Fruit fly (Drosophila melanogaster): Measurements from ENCODE around the gene CG1146.

CG1146 gene

dm6 chr3L:2466411-2467015 lies 22.1 kb upstream of the CG1146 start (continued):
- TF ChIP-seq lov (optimal IDR thresholded peaks at IDR 0.05) = no peak
- TF ChIP-seq lov (GFP tag; IDR thresholded peaks at IDR 0.05) = 0 out of 3 replicates have a peak, but pooled peaks have one; percentile 60
- TF ChIP-seq CG7745 (tag; optimal IDR thresholded peaks at IDR 0.05) = peak; percentile 67
- peak in 1 of 3 experiments; percentile 96 for TF ChIP-seq Stat92E (GFP tag; optimal IDR thresholded peaks at IDR 0.05)
- peak; percentile 32 for TF ChIP-seq Antp (GFP tag; optimal IDR thresholded peaks at IDR 0.05)
- TF ChIP-seq nau (GFP tag; optimal IDR thresholded peaks at IDR 0.05) = peak; percentile 50
- TF ChIP-seq dati (GFP tag; IDR thresholded peaks at IDR 0.05) = 0 out of 2 replicates have a peak, but pooled peaks have one; percentile 12
- peak; percentile 56 for TF ChIP-seq nmo (GFP tag; optimal IDR thresholded peaks at IDR 0.05)
- peak; percentile 40 for TF ChIP-seq gcm2 (GFP tag; optimal IDR thresholded peaks at IDR 0.05)
- TF ChIP-seq ewg (GFP tag; optimal IDR thresholded peaks at IDR 0.05) = peak; percentile 8
- TF ChIP-seq CG11723 (GFP tag; optimal IDR thresholded peaks at IDR 0.05) = peak; percentile 36
- peak; percentile 40 for TF ChIP-seq CoRest (tag; optimal IDR thresholded peaks at IDR 0.05)
- peak; percentile 48 for TF ChIP-seq shn (GFP tag; optimal IDR thresholded peaks at IDR 0.05)
- peak; percentile 51 for TF ChIP-seq nerfin-1 (tag; optimal IDR thresholded peaks at IDR 0.05)
- TF ChIP-seq gt (GFP tag; IDR thresholded peaks at IDR 0.05) = no peak
- TF ChIP-seq chif (GFP tag; optimal IDR thresholded peaks at IDR 0.05) = peak in 1 of 2 experiments; percentile 8
- TF ChIP-seq Dad (GFP tag; optimal IDR thresholded peaks at IDR 0.05) = no peak
- TF ChIP-seq knrl (GFP tag; IDR thresholded peaks at IDR 0.05; ENCODE audit: partially characterized antibody) = peak; percentile 54; the same call in 1 of the 3 replicates
- TF ChIP-seq gcm (GFP tag; optimal IDR thresholded peaks at IDR 0.05) = peak; percentile 29
- peak; percentile 54; the same call in 2 of the 3 replicates for TF ChIP-seq HLH4C (GFP tag; IDR thresholded peaks at IDR 0.05; ENCODE audit: partially characterized antibody)
- TF ChIP-seq CG4328 (GFP tag; optimal IDR thresholded peaks at IDR 0.05) = peak; percentile 2
- peak; percentile 27 for TF ChIP-seq CG5245 (GFP tag; optimal IDR thresholded peaks at IDR 0.05)
- TF ChIP-seq CG1602 (GFP tag; optimal IDR thresholded peaks at IDR 0.05) = peak; percentile 6
- TF ChIP-seq CTCF (GFP tag; optimal IDR thresholded peaks at IDR 0.05) = peak; percentile 98
- TF ChIP-seq luna (GFP tag; optimal IDR thresholded peaks at IDR 0.05) = peak; percentile 69
- TF ChIP-seq CG30431 (GFP tag; optimal IDR thresholded peaks at IDR 0.05) = no peak
- peak; percentile 47 for TF ChIP-seq BEAF-32 (GFP tag; optimal IDR thresholded peaks at IDR 0.05)
- peak; percentile 42; the same call in 1 of the 2 replicates for TF ChIP-seq CG14014 (GFP tag; IDR thresholded peaks at IDR 0.05)
- peak; percentile 67 for TF ChIP-seq Fer1 (GFP tag; optimal IDR thresholded peaks at IDR 0.05)
- peak; percentile 57; the same call in 2 of the 4 replicates for TF ChIP-seq chinmo (GFP tag; IDR thresholded peaks at IDR 0.05; ENCODE audit: partially characterized antibody)
- TF ChIP-seq Ravus (GFP tag; IDR thresholded peaks at IDR 0.05) = no peak
- peak; percentile 72 for TF ChIP-seq gro (GFP tag; optimal IDR thresholded peaks at IDR 0.05)
- TF ChIP-seq CG10654 (GFP tag; optimal IDR thresholded peaks at IDR 0.05) = peak; percentile 1
- TF ChIP-seq sens (GFP tag) = peak; percentile 20
- peak; percentile 71 for TF ChIP-seq CG17186 (GFP tag; optimal IDR thresholded peaks at IDR 0.05)
- TF ChIP-seq Atf3 (GFP tag; optimal IDR thresholded peaks at IDR 0.05) = no peak
- TF ChIP-seq Hand (GFP tag; optimal IDR thresholded peaks at IDR 0.05) = peak; percentile 17
- peak; percentile 48 for TF ChIP-seq lab (GFP tag; optimal IDR thresholded peaks at IDR 0.05)
- peak; percentile 51 for TF ChIP-seq CG17568 (GFP tag; optimal IDR thresholded peaks at IDR 0.05)
- peak; percentile 17 for TF ChIP-seq CG30403 (GFP tag; optimal IDR thresholded peaks at IDR 0.05)
- no peak for TF ChIP-seq ara (GFP tag; IDR thresholded peaks at IDR 0.05)
- peak; percentile 76 for TF ChIP-seq CG7987 (GFP tag; optimal IDR thresholded peaks at IDR 0.05)
- peak; percentile 90 for TF ChIP-seq E2f2 (GFP tag; IDR thresholded peaks at IDR 0.05)
